Fruit fly (Drosophila melanogaster): ENCODE data around the gene mew.

Gene mew

DNA sequence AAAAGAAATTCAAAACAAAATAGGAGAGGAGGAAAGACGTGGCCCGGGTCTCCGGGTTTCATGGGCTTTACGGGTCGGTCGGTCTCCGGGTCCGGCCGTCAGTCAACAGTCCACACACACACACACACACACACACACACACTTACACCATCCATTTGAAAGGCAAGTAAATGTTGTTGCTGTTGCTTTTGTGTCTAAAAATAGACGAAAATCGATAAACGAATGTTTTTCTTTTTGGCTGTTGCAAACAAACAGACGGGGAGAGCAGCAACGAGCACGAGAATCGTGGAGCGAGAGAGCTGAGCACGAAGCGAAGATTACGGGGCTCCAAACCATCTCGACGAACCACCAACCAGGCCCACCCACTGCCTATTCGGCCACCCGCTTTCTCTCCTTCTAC, 21.9 kb upstream of the mew start:
- TF ChIP-seq gfzf (GFP tag; optimal IDR thresholded peaks at IDR 0.05) (no peak), HLH54F (GFP tag; optimal IDR thresholded peaks at IDR 0.05) (no peak), Mes4 (GFP tag; optimal IDR thresholded peaks at IDR 0.05) (no peak), CG17568 (GFP tag; optimal IDR thresholded peaks at IDR 0.05) (no peak), sna (GFP tag; IDR thresholded peaks at IDR 0.05; ENCODE audit: partially characterized antibody) (no peak), Sry-β (GFP tag; optimal IDR thresholded peaks at IDR 0.05) (no peak), crol (GFP tag; IDR thresholded peaks at IDR 0.05) (peak; percentile 43; the same call in 1 of the 2 replicates), CG11695 (GFP tag; IDR thresholded peaks at IDR 0.05) (no peak), crp (GFP tag; optimal IDR thresholded peaks at IDR 0.05) (no peak), CG7556 (GFP tag; optimal IDR thresholded peaks at IDR 0.05) (no peak), Hr39 (optimal IDR thresholded peaks at IDR 0.05) (no peak), CG10462 (GFP tag; optimal IDR thresholded peaks at IDR 0.05) (no peak), abd-A (tag; optimal IDR thresholded peaks at IDR 0.05) (peak; percentile 76), CG10543 (GFP tag; optimal IDR thresholded peaks at IDR 0.05) (peak; percentile 63), onecut (GFP tag; IDR thresholded peaks at IDR 0.05) (peak; percentile 95), Camta (GFP tag; optimal IDR thresholded peaks at IDR 0.05) (no peak), CG3726 (GFP tag; IDR thresholded peaks at IDR 0.05) (no peak), CG33213 (GFP tag; optimal IDR thresholded peaks at IDR 0.05) (no peak), PHDP (tag; optimal IDR thresholded peaks at IDR 0.05) (no peak), CG15601 (tag; optimal IDR thresholded peaks at IDR 0.05) (no peak), mam (GFP tag; optimal IDR thresholded peaks at IDR 0.05) (no peak), fd102C (GFP tag; optimal IDR thresholded peaks at IDR 0.05) (no peak), tna (GFP tag; IDR thresholded peaks at IDR 0.05; ENCODE audit: partially characterized antibody) (no peak), CG1024 (GFP tag; IDR thresholded peaks at IDR 0.05) (no peak), scrt (GFP tag; optimal IDR thresholded peaks at IDR 0.05) (peak; percentile 18), Doc3 (GFP tag; IDR thresholded peaks at IDR 0.05; ENCODE audit: partially characterized antibody) (no peak), CG14965 (GFP tag; optimal IDR thresholded peaks at IDR 0.05; ENCODE audit: borderline replicate concordance) (no peak), Drgx (GFP tag; IDR thresholded peaks at IDR 0.05) (0 out of 2 replicates have a peak, but pooled peaks have one; percentile 10), wor (GFP tag; IDR thresholded peaks at IDR 0.05) (no peak), CG2875 (GFP tag; optimal IDR thresholded peaks at IDR 0.05) (no peak), CG12219 (GFP tag; optimal IDR thresholded peaks at IDR 0.05) (no peak), Gsc (GFP tag; IDR thresholded peaks at IDR 0.05) (no peak), CG13894 (tag; optimal IDR thresholded peaks at IDR 0.05) (peak; percentile 84), mirr (GFP tag; optimal IDR thresholded peaks at IDR 0.05) (peak; percentile 38), CG17385 (GFP tag; optimal IDR thresholded peaks at IDR 0.05) (no peak), CG3163 (GFP tag; optimal IDR thresholded peaks at IDR 0.05) (no peak), CG16779 (GFP tag; IDR thresholded peaks at IDR 0.05) (no peak), Dll (GFP tag; IDR thresholded peaks at IDR 0.05; ENCODE audit: partially characterized antibody) (0 out of 4 replicates have a peak, but pooled peaks have one; percentile 18), bbx (GFP tag; IDR thresholded peaks at IDR 0.05; ENCODE audit: partially characterized antibody) (peak; percentile 21; the same call in 1 of the 2 replicates), CG4617 (GFP tag; optimal IDR thresholded peaks at IDR 0.05; ENCODE audit: borderline replicate concordance) (no peak), ham (GFP tag; IDR thresholded peaks at IDR 0.05) (no peak), HLH4C (GFP tag; IDR thresholded peaks at IDR 0.05; ENCODE audit: partially characterized antibody) (no peak), cg (GFP tag; optimal IDR thresholded peaks at IDR 0.05) (peak; percentile 73), ap (GFP tag; IDR thresholded peaks at IDR 0.05) (no peak), CG6683 (GFP tag; optimal IDR thresholded peaks at IDR 0.05) (no peak), Dip2 (GFP tag; IDR thresholded peaks at IDR 0.05) (no peak), phol (tag; optimal IDR thresholded peaks at IDR 0.05) (no peak), prd (optimal IDR thresholded peaks at IDR 0.05) (no peak), prd (GFP tag; IDR thresholded peaks at IDR 0.05) (no peak), CG2678 (tag; optimal IDR thresholded peaks at IDR 0.05) (no peak), Deaf1 (tag; optimal IDR thresholded peaks at IDR 0.05) (peak; percentile 76)
